Worm (Caenorhabditis elegans) whole organism, L1 larva: Measurements from ENCODE around the gene pezo-1.

Experiments
- aly-2 ChIP-seq: fragments of 150-350 bp; optimal IDR thresholded peaks from 2 replicates; lab custom pipeline; 2014; ENCODE audit warnings: missing biosample characterization, missing genetic modification characterization
- ceh-82 ChIP-seq, 3 experiments: fragments of 150-350 bp in 1 of 3; sonication (generic microtip) in 2 of 3; optimal IDR thresholded peaks; 2 replicates each; lab custom pipeline; 2014 to 2017; ENCODE audit warnings: missing biosample characterization in 3 of 3, missing genetic modification characterization in 3 of 3
- ceh-88 ChIP-seq: fragments of 200-800 bp; sonication (Bioruptor generic); IDR thresholded peaks from 2 replicates; pipeline ENCODE4 v1.3.6; 2022; ENCODE audit warnings: missing genetic modification characterization, missing compliant biosample characterization
- hlh-17 ChIP-seq: fragments of 200-800 bp; sonication (Bioruptor generic); optimal IDR thresholded peaks from 2 replicates; lab custom pipeline; 2018; ENCODE audit warnings: missing genetic modification characterization, mild to moderate bottlenecking, missing compliant biosample characterization, moderate library complexity, borderline replicate concordance
- lin-14 ChIP-seq: fragments of 200-800 bp; sonication (Bioruptor generic); optimal IDR thresholded peaks from 2 replicates; lab custom pipeline; 2018; ENCODE audit warnings: mild to moderate bottlenecking, missing genetic modification characterization, moderate library complexity, missing compliant biosample characterization
- lin-39 ChIP-seq: fragments of 150-350 bp; optimal IDR thresholded peaks from 2 replicates; lab custom pipeline; 2014; ENCODE audit warnings: missing biosample characterization, missing genetic modification reagents, missing genetic modification characterization
- mep-1 ChIP-seq: fragments of 150-350 bp; optimal IDR thresholded peaks from 2 replicates; lab custom pipeline; 2014; ENCODE audit warnings: missing biosample characterization, missing genetic modification characterization
- snpc-4 ChIP-seq: fragments of 150-350 bp; optimal IDR thresholded peaks from 2 replicates; lab custom pipeline; 2014; ENCODE audit warnings: missing biosample characterization, missing genetic modification characterization
- sptf-1 ChIP-seq: fragments of 150-350 bp; optimal IDR thresholded peaks from 2 replicates; lab custom pipeline; 2014; ENCODE audit warnings: missing biosample characterization, missing genetic modification characterization
- tbx-2 ChIP-seq: sonication (generic microtip); optimal IDR thresholded peaks from 2 replicates; lab custom pipeline; 2016; ENCODE audit warnings: missing genetic modification characterization, missing compliant biosample characterization
- ztf-11 ChIP-seq, 2 experiments: sonication (generic microtip); optimal IDR thresholded peaks; 2 replicates each; lab custom pipeline; 2016 to 2017; ENCODE audit warnings: missing genetic modification characterization in 2 of 2, missing biosample characterization in 1 of 2, missing compliant biosample characterization in 1 of 2

DNA sequence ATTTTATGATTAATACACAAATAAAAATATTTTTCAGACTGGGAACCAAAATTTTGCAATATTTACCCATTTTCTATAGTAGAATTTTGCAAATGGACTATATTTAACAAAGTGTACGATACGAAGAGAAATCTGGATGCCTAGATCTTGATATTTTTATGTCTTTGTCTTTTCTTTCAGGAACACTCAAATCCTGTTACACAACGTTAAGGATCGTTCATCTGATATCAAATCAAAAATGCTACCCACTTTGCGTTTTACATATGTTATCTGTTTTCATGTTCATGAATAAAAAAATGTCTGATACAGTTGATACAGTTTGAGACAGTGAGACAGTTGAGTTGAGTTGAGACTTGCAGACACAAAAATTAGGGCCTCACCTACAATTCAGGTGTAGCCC lies 70.0 kb downstream of the pezo-1 start, which contains the start of gene F49C12.1:
- TF ChIP-seq ceh-88 (no peak), ztf-11 (tag; optimal IDR thresholded peaks at IDR 0.05; lab: Kevin White, UChicago) (no peak), lin-39 (no peak), sptf-1 (tag; lab: Kevin White, UChicago) (no peak), lin-14 (GFP tag; lab: Kevin White, UChicago) (no peak), snpc-4 (tag; lab: Kevin White, UChicago) (no peak), mep-1 (tag; lab: Kevin White, UChicago) (no peak), hlh-17 (GFP tag; lab: Kevin White, UChicago) (no peak), aly-2 (no peak), ceh-82 (tag; optimal IDR thresholded peaks at IDR 0.05; lab: Kevin White, UChicago) (no peak), tbx-2 (tag; lab: Kevin White, UChicago) (no peak)
